Worm (Caenorhabditis elegans) whole organism, young adult: ENCODE data around the gene K02F6.4.

Source experiments
- cebp-2 ChIP-seq: fragments of 200-800 bp; sonication (Bioruptor generic); IDR thresholded peaks from 2 replicates; pipeline ENCODE4 v1.3.6; 2022; ENCODE audit warnings: missing genetic modification characterization, missing compliant biosample characterization
- ceh-79 ChIP-seq: sonication (generic microtip); optimal IDR thresholded peaks from 2 replicates; lab custom pipeline; 2017; ENCODE audit warnings: mild to moderate bottlenecking, missing genetic modification characterization, missing compliant biosample characterization
- egl-44 ChIP-seq: fragments of 200-800 bp; sonication (Bioruptor generic); IDR thresholded peaks from 2 replicates; pipeline ENCODE4 v1.3.6; 2022; ENCODE audit warnings: missing genetic modification reagents, missing genetic modification characterization, missing compliant biosample characterization
- madf-6 ChIP-seq: fragments of 200-800 bp; sonication (Bioruptor generic); IDR thresholded peaks from 2 replicates; pipeline ENCODE4 v1.3.6; 2022; ENCODE audit warnings: missing genetic modification reagents, missing genetic modification characterization, missing compliant biosample characterization
- mes-4 ChIP-seq: sonication (generic microtip); optimal IDR thresholded peaks from 2 replicates; lab custom pipeline; 2016; ENCODE audit warnings: missing genotype, missing genetic modification characterization, missing compliant biosample characterization
- ztf-22 ChIP-seq: fragments of 200-800 bp; sonication (Bioruptor generic); optimal IDR thresholded peaks from 2 replicates; lab custom pipeline; 2018; ENCODE audit warnings: mild to moderate bottlenecking, missing genetic modification characterization, moderate library complexity, missing compliant biosample characterization

DNA sequence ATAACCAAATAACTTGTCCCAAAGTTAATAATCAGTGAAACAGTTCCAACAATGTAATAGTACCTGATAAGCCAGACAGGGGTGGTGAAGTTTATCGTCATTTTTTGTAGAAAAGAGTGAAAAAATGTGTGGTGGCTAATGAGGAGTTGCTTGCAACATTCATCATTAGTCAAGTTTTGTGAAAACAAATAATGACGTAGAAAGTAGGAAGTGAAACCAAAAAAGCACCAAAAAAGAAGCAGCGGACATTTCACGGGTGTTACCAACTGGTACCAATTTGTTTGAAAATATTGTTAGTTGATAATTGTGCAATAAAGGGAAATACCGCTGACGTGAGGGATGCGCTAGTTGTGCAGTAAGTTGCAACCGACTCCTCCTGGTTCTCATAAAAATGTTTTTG is 47.2 kb downstream of the K02F6.4 start, which contains the start of gene sri-36:
- TF ChIP-seq egl-44 (GFP tag; lab: Robert Waterston, UW) (no peak), mes-4 (tag; lab: Kevin White, UChicago) (no peak), ztf-22 (GFP tag; lab: Kevin White, UChicago) (no peak), madf-6 (GFP tag; lab: Robert Waterston, UW) (no peak), cebp-2 (no peak), ceh-79 (tag; lab: Kevin White, UChicago) (no peak)
